Worm (Caenorhabditis elegans) whole organism, midembryonic: ENCODE measurements around the gene spp-10.

Source experiments
- cog-1 ChIP-seq: sonication (generic microtip); optimal IDR thresholded peaks from 2 replicates; lab custom pipeline; 2016; ENCODE audit warnings: missing genetic modification characterization, missing compliant biosample characterization
- klf-2 ChIP-seq: fragments of 200-800 bp; sonication (Bioruptor generic); conservative IDR thresholded peaks from 2 replicates; pipeline ENCODE4 v1.3.6; 2022; ENCODE audit warnings: missing genetic modification reagents, missing genetic modification characterization, missing compliant biosample characterization
- ref-1 ChIP-seq: fragments of 200-800 bp; sonication (Bioruptor generic); conservative IDR thresholded peaks from 2 replicates; pipeline ENCODE4 v1.3.6; 2022; ENCODE audit warnings: missing genetic modification reagents, missing genetic modification characterization, missing compliant biosample characterization
- ztf-23 ChIP-seq: fragments of 200-800 bp; sonication (Bioruptor generic); IDR thresholded peaks from 2 replicates; pipeline ENCODE4 v1.3.6; 2022; ENCODE audit warnings: missing genetic modification reagents, missing genetic modification characterization, missing compliant biosample characterization
- ztf-29 ChIP-seq: fragments of 200-800 bp; sonication (Bioruptor generic); IDR thresholded peaks from 2 replicates; pipeline ENCODE4 v1.3.6; 2022; ENCODE audit warnings: missing genetic modification reagents, missing genetic modification characterization, missing compliant biosample characterization

DNA sequence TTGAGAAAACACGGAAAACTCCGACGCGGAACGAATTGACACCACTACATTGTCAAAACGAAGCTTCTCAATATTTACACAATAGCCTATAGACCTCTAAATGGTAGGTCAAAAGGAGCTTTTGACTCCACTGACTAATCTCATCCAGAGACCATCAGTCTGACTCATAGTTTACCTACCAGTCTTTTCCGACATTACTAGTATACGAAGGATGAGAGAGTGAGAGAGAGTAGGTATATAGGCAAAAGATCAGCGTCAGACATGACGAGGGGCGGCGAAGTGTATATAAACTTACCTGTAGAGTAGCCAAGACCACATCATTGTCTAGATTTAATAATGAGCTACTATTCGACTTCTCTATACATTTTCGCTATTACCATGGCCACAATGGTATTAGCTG, 10.2 kb downstream of the spp-10 start, which contains the start of gene srlf-3:
- TF ChIP-seq ztf-29 = no peak
- no peak for TF ChIP-seq cog-1 (tag; lab: Kevin White, UChicago)
- TF ChIP-seq klf-2 = no peak
- no peak for TF ChIP-seq ref-1 (GFP tag; lab: Robert Waterston, UW)
- TF ChIP-seq ztf-23 = no peak
